Worm (Caenorhabditis elegans): ENCODE results near the gene K01A6.8.
A peak's percentile ranks its signal among the peaks of the same experiment; 100 is the strongest.

The K01A6.8 gene

ce11 chrIV:11717094-11717876 lies 19.9 kb downstream of the K01A6.8 start:
- TF ChIP-seq hmg-1.2 (GFP tag; IDR thresholded peaks at IDR 0.05) (peak; percentile 22; the same call in 1 of the 2 replicates), ceh-91 (GFP tag; IDR thresholded peaks at IDR 0.05) (no peak)

- TF ChIP-seq madf-6 (GFP tag; IDR thresholded peaks at IDR 0.05) = no peak
- TF ChIP-seq K11D2.4 (GFP tag; IDR thresholded peaks at IDR 0.05) = no peak
- TF ChIP-seq nfya-1 (tag; optimal IDR thresholded peaks at IDR 0.05; ENCODE audit: borderline replicate concordance, insufficient read depth) = no peak
- no peak for TF ChIP-seq F39B2.1 (GFP tag; IDR thresholded peaks at IDR 0.05)
- no peak for TF ChIP-seq ztf-22 (GFP tag; optimal IDR thresholded peaks at IDR 0.05)
- TF ChIP-seq die-1 (tag; optimal IDR thresholded peaks at IDR 0.05) = no peak
- no peak for TF ChIP-seq egrh-3 (GFP tag; IDR thresholded peaks at IDR 0.05)
- TF ChIP-seq him-1 (tag; optimal IDR thresholded peaks at IDR 0.05) = no peak
- TF ChIP-seq Y53F4B.3 (GFP tag; IDR thresholded peaks at IDR 0.05) = no peak
- no peak for TF ChIP-seq nhr-27 (tag; optimal IDR thresholded peaks at IDR 0.05)
- no peak for TF ChIP-seq B0261.1 (tag; optimal IDR thresholded peaks at IDR 0.05)
- TF ChIP-seq lin-54 (GFP tag; optimal IDR thresholded peaks at IDR 0.05) = no peak
- no peak for TF ChIP-seq mel-28 (tag; optimal IDR thresholded peaks at IDR 0.05; ENCODE audit: borderline replicate concordance)
Measured at ce11 chrIV:11716414-11716813, 20.8 kb downstream of the K01A6.8 start.

DNA sequence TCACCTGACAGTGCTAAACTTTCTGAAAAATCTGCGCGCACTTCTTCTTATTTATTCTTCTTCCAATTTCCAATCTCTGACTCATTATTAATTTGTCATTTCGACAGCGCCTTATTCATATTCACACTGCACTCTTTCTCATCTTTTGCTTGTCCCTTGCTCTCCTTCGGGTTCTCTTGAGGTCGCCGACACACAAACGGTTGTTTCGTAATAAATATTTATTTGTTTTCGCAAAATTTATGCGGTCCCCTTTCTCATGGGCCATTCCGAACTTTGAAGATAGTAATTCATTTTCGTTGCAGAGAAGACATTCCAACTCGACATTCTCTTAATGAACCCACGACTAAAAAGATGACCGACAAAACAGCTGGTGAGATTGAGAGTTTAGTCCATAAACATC lies 22.4 kb downstream of the K01A6.8 start, which contains the start of gene magi-1:
Gene magi-1 (plus strand): TSS at position 301 of the 400 bp plus-strand sequence.
- TF ChIP-seq snpc-3.4 (tag; optimal IDR thresholded peaks at IDR 0.05) = no peak
- TF ChIP-seq lag-1 (GFP tag; IDR thresholded peaks at IDR 0.05) = no peak
- TF ChIP-seq F55B11.4 (tag; optimal IDR thresholded peaks at IDR 0.05; ENCODE audit: borderline replicate concordance, insufficient read depth) = no peak
- TF ChIP-seq aptf-3 (GFP tag; IDR thresholded peaks at IDR 0.05) = no peak
- no peak for TF ChIP-seq Y53G8AR.9 (GFP tag; conservative IDR thresholded peaks at IDR 0.05)
- no peak for TF ChIP-seq nhr-90 (tag; optimal IDR thresholded peaks at IDR 0.05)
- no peak for TF ChIP-seq madf-8 (GFP tag; conservative IDR thresholded peaks at IDR 0.05)
- TF ChIP-seq snpc-4 (GFP tag; optimal IDR thresholded peaks at IDR 0.05) = no peak
- no peak for TF ChIP-seq snpc-4 (tag; optimal IDR thresholded peaks at IDR 0.05)
- no peak for TF ChIP-seq ceh-58 (GFP tag; IDR thresholded peaks at IDR 0.05)
- no peak for TF ChIP-seq ama-1 (optimal IDR thresholded peaks at IDR 0.05)
- no peak for TF ChIP-seq ama-1 (GFP tag; optimal IDR thresholded peaks at IDR 0.05)
- no peak for TF ChIP-seq gei-17 (GFP tag; optimal IDR thresholded peaks at IDR 0.05)
- TF ChIP-seq nhr-120 (GFP tag; IDR thresholded peaks at IDR 0.05) = no peak
- TF ChIP-seq egl-18 (GFP tag; IDR thresholded peaks at IDR 0.05) = no peak
- no peak for TF ChIP-seq hlh-26 (GFP tag; conservative IDR thresholded peaks at IDR 0.05)
- TF ChIP-seq F57A8.1 (GFP tag; optimal IDR thresholded peaks at IDR 0.05) = no peak
- TF ChIP-seq sea-2 (GFP tag; IDR thresholded peaks at IDR 0.05) = no peak
- TF ChIP-seq rpc-1 (optimal IDR thresholded peaks at IDR 0.05) = no peak
- no peak for TF ChIP-seq rpc-1 (tag; optimal IDR thresholded peaks at IDR 0.05)

ce11 chrIV:11713289-11713688 lies 23.9 kb downstream of the K01A6.8 start:
- TF ChIP-seq K12H6.12 (tag; optimal IDR thresholded peaks at IDR 0.05) = no peak
- TF ChIP-seq madf-6 (GFP tag; IDR thresholded peaks at IDR 0.05) = no peak
